Fruit fly (Drosophila melanogaster): ENCODE results near the gene betaGlu.

The betaGlu gene

DNA sequence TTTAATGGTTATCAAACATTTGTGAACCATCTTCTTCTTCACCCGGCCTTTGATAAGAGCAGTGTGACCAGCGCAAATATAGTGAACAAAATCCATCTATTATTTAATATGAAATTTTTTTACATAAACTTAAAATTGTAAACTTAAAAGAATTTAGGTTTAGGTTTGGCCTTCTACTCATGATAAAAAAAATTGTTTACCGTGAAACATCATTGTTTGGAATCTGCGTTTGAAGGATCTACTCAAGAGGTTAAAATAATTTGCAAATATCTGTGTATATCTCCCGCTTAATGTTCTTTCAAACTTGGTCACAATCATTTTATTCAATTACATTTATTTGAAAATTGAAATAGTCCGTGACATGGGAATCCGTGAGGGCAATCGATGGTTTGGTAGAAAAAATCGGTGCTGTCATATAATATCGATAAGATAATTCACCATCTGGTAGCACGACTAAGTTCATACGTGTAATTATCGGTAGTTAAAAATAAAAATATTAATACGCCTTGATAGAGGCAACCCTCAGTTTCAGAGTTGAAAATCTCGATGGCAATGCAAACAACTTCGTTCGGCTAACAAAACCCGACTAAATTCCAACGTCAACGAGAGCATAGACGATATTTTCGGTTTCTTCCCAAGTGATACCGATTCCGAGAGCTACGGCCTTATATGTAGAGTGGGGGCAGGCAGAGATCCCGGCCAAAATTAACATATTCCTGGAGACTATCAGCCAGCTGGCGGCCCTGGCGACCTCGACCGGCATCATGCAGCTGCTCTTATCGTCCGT is at the start of gene betaGlu, which contains the start of gene sip3:
Gene betaGlu, minus strand, starts transcription at position 59 of the 787 bp plus-strand sequence.
Gene sip3, plus strand, starts transcription at position 430 of the 787 bp plus-strand sequence.
- TF ChIP-seq Eip78C (GFP tag) = peak; percentile 82
- TF ChIP-seq CG10669 (GFP tag; optimal IDR thresholded peaks at IDR 0.05) = no peak
- no peak for TF ChIP-seq CG6276 (GFP tag; optimal IDR thresholded peaks at IDR 0.05)
- peak in 1 of 2 experiments; percentile 4 for TF ChIP-seq ss (GFP tag; optimal IDR thresholded peaks at IDR 0.05)
- peak; percentile 6 for TF ChIP-seq CG3032 (tag; optimal IDR thresholded peaks at IDR 0.05)
- peak; percentile 61 for TF ChIP-seq achi (GFP tag; optimal IDR thresholded peaks at IDR 0.05)
- peak; percentile 90 for TF ChIP-seq svp (GFP tag)
- no peak for TF ChIP-seq fd85E (GFP tag; optimal IDR thresholded peaks at IDR 0.05)
- peak; percentile 40 for TF ChIP-seq Sox14 (GFP tag; optimal IDR thresholded peaks at IDR 0.05)
- TF ChIP-seq vri (GFP tag; optimal IDR thresholded peaks at IDR 0.05) = peak; percentile 74
- TF ChIP-seq topi (GFP tag; optimal IDR thresholded peaks at IDR 0.05) = peak; percentile 33
- peak; percentile 14 for TF ChIP-seq Hr4 (GFP tag; optimal IDR thresholded peaks at IDR 0.05)
- peak; percentile 12 for TF ChIP-seq cyc (GFP tag; optimal IDR thresholded peaks at IDR 0.05)
- peak; percentile 26 for TF ChIP-seq CG31627 (GFP tag; optimal IDR thresholded peaks at IDR 0.05)
- no peak for TF ChIP-seq CG3919 (GFP tag; optimal IDR thresholded peaks at IDR 0.05)
- peak; percentile 48 for TF ChIP-seq esn (GFP tag; optimal IDR thresholded peaks at IDR 0.05)
- TF ChIP-seq acj6 (GFP tag; optimal IDR thresholded peaks at IDR 0.05) = peak; percentile 1
- TF ChIP-seq Hr39 (GFP tag; optimal IDR thresholded peaks at IDR 0.05) = peak; percentile 21
- peak; percentile 18 for TF ChIP-seq Eip75B (GFP tag; optimal IDR thresholded peaks at IDR 0.05)

DNA sequence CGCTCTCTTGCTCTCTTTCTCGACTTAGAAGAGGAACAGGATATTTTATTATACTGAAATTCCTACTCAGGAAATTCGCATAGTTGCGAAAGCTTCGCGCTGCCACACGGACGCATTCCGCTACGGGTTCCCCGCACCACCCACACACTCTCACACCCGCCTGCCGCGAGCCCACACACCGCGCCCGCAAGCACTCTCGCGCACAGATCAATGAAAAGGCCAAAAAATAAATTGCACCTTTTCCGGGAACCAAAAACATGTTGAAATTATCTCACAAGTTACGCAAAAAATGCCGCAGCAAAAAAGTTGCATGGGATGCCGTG is 41.3 kb upstream of the betaGlu start:
- peak; percentile 32; the same call in 1 of the 3 replicates for TF ChIP-seq CG6163 (GFP tag; IDR thresholded peaks at IDR 0.05)
- TF ChIP-seq topi (GFP tag; optimal IDR thresholded peaks at IDR 0.05) = no peak
- no peak for TF ChIP-seq CG6792 (GFP tag; optimal IDR thresholded peaks at IDR 0.05)

DNA sequence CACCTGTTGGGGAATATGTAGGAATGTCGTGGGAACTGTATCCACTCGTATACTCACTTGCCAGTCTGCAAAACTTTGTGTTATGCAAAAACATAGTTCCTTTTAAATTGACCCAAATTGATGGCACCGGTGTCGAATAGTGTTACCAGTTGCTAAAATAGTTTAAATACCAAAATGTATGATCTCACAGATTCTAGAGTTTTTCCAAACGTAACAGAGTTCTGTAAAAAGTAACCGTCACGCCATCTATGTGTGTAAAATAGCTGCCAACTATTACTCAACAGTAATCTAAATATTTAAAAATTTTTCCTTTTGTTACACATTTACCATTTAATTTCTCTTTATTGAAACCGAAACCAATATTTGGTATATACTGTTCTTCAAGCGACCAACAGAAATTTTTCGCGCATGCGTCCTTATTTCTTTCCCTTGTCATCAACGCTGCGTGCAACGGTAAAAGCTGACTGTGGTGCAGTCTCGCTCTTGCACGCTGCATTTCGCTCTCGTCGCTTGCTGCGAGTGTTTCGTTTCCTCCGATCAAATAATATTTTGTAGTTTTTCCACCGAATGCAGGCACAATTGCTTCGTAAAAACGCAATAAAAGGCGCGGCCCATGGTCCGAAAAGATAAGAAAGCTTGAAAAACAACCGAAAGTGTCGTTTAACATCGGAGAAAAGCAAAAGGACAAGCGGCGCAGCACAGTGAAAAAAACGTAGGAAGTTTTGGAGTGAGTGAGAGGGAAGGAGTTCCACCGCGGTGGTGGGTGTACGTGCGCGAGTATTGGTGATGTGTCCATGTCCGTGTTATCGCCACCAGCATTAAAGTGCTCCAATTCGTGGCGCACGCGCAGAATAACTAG is 40.7 kb upstream of the betaGlu start, which contains the start of the genes FeCH and RhoGAP100F:
Gene FeCH, minus strand, starts transcription at position 180 of the 859 bp plus-strand sequence.
Gene RhoGAP100F, plus strand, starts transcription at position 493 of the 859 bp plus-strand sequence.
- TF ChIP-seq CG34406 (GFP tag; optimal IDR thresholded peaks at IDR 0.05) = no peak
- TF ChIP-seq Eip75B (GFP tag; optimal IDR thresholded peaks at IDR 0.05) = peak; percentile 72
- peak; percentile 83 for TF ChIP-seq svp (GFP tag)
- no peak for TF ChIP-seq CG6808 (GFP tag; optimal IDR thresholded peaks at IDR 0.05)

DNA sequence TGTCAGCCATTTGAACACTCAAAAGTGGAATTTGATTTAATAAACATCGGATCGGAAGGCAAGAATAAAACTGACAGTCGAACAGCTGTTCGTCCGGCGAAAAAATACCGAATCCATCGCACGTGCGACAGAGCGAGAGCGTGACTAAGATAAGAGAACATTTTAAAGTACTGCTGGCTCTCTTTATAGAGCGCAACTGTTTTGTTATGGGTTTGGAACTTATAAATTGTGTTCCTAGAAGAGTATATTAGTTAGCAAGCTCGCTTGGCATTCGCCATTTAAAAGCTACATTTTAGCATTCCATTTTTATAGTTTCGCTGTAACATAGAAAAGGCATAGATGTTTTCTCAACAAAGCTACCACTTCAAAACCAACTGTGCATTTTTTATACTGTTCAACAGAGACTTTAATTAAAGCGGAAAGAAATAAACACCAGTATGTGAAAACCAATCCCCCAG is 38.5 kb upstream of the betaGlu start, which contains the start of gene Rift:
Gene Rift, minus strand, starts transcription at position 114 of the 458 bp plus-strand sequence.
- peak; percentile 31 for TF ChIP-seq CG3919 (GFP tag; optimal IDR thresholded peaks at IDR 0.05)
- peak; percentile 43; the same call in 1 of the 2 replicates for TF ChIP-seq CG15336 (GFP tag; IDR thresholded peaks at IDR 0.05)
- no peak for TF ChIP-seq svp (GFP tag)
- peak; percentile 15 for TF ChIP-seq OdsH (GFP tag; optimal IDR thresholded peaks at IDR 0.05)
- TF ChIP-seq CG1621 (tag; optimal IDR thresholded peaks at IDR 0.05) = no peak
- TF ChIP-seq Eip93F (GFP tag; optimal IDR thresholded peaks at IDR 0.05) = no peak
- peak; percentile 41 for TF ChIP-seq CG3032 (tag; optimal IDR thresholded peaks at IDR 0.05)
- peak; percentile 22 to 32 for TF ChIP-seq ss (GFP tag; optimal IDR thresholded peaks at IDR 0.05)
- peak; percentile 13 for TF ChIP-seq lz (GFP tag; optimal IDR thresholded peaks at IDR 0.05)
- peak; percentile 18 for TF ChIP-seq pdm3 (GFP tag; optimal IDR thresholded peaks at IDR 0.05)
- TF ChIP-seq CG11762 (GFP tag; optimal IDR thresholded peaks at IDR 0.05; ENCODE audit: insufficient read depth) = no peak
- peak; percentile 25 for TF ChIP-seq esn (GFP tag; optimal IDR thresholded peaks at IDR 0.05)
- TF ChIP-seq CG6792 (GFP tag; optimal IDR thresholded peaks at IDR 0.05) = peak; percentile 1
- TF ChIP-seq Sox14 (GFP tag; optimal IDR thresholded peaks at IDR 0.05) = peak; percentile 11
- TF ChIP-seq Lpt (GFP tag; optimal IDR thresholded peaks at IDR 0.05) = no peak
- TF ChIP-seq CG7368 (GFP tag; optimal IDR thresholded peaks at IDR 0.05) = no peak
- no peak for TF ChIP-seq salr (GFP tag; optimal IDR thresholded peaks at IDR 0.05)
- TF ChIP-seq acj6 (GFP tag; optimal IDR thresholded peaks at IDR 0.05) = no peak
- peak; percentile 4 for TF ChIP-seq topi (GFP tag; optimal IDR thresholded peaks at IDR 0.05)
- TF ChIP-seq dsx (GFP tag; optimal IDR thresholded peaks at IDR 0.05; ENCODE audit: poor library complexity, severe bottlenecking) = peak; percentile 37
- TF ChIP-seq Hr38 (GFP tag; optimal IDR thresholded peaks at IDR 0.05) = no peak
- peak; percentile 32 for TF ChIP-seq Ets96B (tag; optimal IDR thresholded peaks at IDR 0.05)
- no peak for TF ChIP-seq Met (GFP tag; optimal IDR thresholded peaks at IDR 0.05)
- peak; percentile 51 for TF ChIP-seq CG32006 (GFP tag; optimal IDR thresholded peaks at IDR 0.05)
- peak; percentile 21 for TF ChIP-seq net (GFP tag; optimal IDR thresholded peaks at IDR 0.05)
- TF ChIP-seq Eip78C (GFP tag) = peak; percentile 60
- TF ChIP-seq Eip75B (GFP tag; optimal IDR thresholded peaks at IDR 0.05) = no peak
- no peak for TF ChIP-seq vri (GFP tag; optimal IDR thresholded peaks at IDR 0.05)
- TF ChIP-seq CG8119 (GFP tag; IDR thresholded peaks at IDR 0.05) = peak; percentile 64

Data from whole organism, prepupa.